Worm (Caenorhabditis elegans) whole organism, dauer: Measurements from ENCODE around the gene ttr-3.

Source experiments
- unc-62 ChIP-seq: sonication (generic microtip); optimal IDR thresholded peaks from 2 replicates; lab custom pipeline; 2017; ENCODE audit warnings: missing biosample characterization, missing genetic modification reagents, missing genetic modification characterization

Gene ttr-3

ce11 chrIII:9886323-9886722 lies 40.2 kb downstream of the ttr-3 start:
- TF ChIP-seq unc-62 (GFP tag; lab: Kevin White, UChicago) = no peak

ce11 chrIII:9885609-9886008 lies 40.9 kb downstream of the ttr-3 start:
- no peak for TF ChIP-seq unc-62 (GFP tag; lab: Kevin White, UChicago)

ce11 chrIII:9878828-9879227 lies 47.7 kb downstream of the ttr-3 start, which contains the start of gene ZK757.2:
Gene ZK757.2 (minus strand): TSS chrIII:9878928.
- no peak for TF ChIP-seq unc-62 (GFP tag; lab: Kevin White, UChicago)

- no peak for TF ChIP-seq unc-62 (GFP tag; lab: Kevin White, UChicago)
These were observed 49.6 kb downstream of the ttr-3 start, which contains the start of gene ZK757.10 for ce11 chrIII:9876951-9877350. Gene ZK757.10 (plus strand): TSS chrIII:9877251.
